Fruit fly (Drosophila melanogaster) whole organism, wandering third instar larva: ENCODE measurements around the gene lwr.

Experiments used
- Abd-B ChIP-seq: fragments of >200 bp; optimal IDR thresholded peaks from 2 replicates; lab custom pipeline; 2017; ENCODE audit warnings: missing biosample characterization, missing genetic modification characterization
- CG32264 ChIP-seq: fragments of 200-800 bp; sonication (Bioruptor generic); optimal IDR thresholded peaks from 2 replicates; lab custom pipeline; 2016; ENCODE audit warnings: missing biosample characterization, missing genetic modification characterization
- CG9705 ChIP-seq: fragments of 200-800 bp; sonication (Bioruptor generic); optimal IDR thresholded peaks from 2 replicates; lab custom pipeline; 2018; ENCODE audit warnings: missing biosample characterization, mild to moderate bottlenecking, missing genetic modification characterization
- CrebA ChIP-seq: fragments of 200-800 bp; sonication (Bioruptor generic); optimal IDR thresholded peaks from 2 replicates; lab custom pipeline; 2016; ENCODE audit warnings: missing biosample characterization, mild to moderate bottlenecking, missing genetic modification characterization, borderline replicate concordance
- Dfd ChIP-seq: fragments of >200 bp; optimal IDR thresholded peaks from 2 replicates; lab custom pipeline; 2017; ENCODE audit warnings: missing biosample characterization, missing genetic modification characterization
- Dif ChIP-seq: fragments of 200-275, 200-300 bp; sonication (Bioruptor generic); optimal IDR thresholded peaks from 2 replicates; lab custom pipeline; 2018; ENCODE audit warnings: missing biosample characterization, missing genetic modification characterization; ENCODE audit not compliant: partially characterized antibody
- GATAd ChIP-seq: sonication (Bioruptor generic); optimal IDR thresholded peaks from 2 replicates; lab custom pipeline; 2016; ENCODE audit warnings: missing biosample characterization, missing genetic modification characterization
- HLH106 ChIP-seq: fragments of 200-800 bp; optimal IDR thresholded peaks from 3 replicates; lab custom pipeline; 2019; ENCODE audit warnings: missing biosample characterization, mild to moderate bottlenecking, missing genetic modification characterization, moderate library complexity
- Hnf4 ChIP-seq: fragments of 200-800 bp; sonication (Bioruptor generic); optimal IDR thresholded peaks from 2 replicates; lab custom pipeline; 2016; ENCODE audit warnings: missing biosample characterization, mild to moderate bottlenecking, missing genetic modification characterization
- Hr78 ChIP-seq: fragments of >200 bp; optimal IDR thresholded peaks from 2 replicates; lab custom pipeline; 2017; ENCODE audit warnings: missing biosample characterization, missing genetic modification characterization
- Hr83 ChIP-seq: fragments of 200-300 bp; sonication (Bioruptor generic); optimal IDR thresholded peaks from 2 replicates; lab custom pipeline; 2016; ENCODE audit warnings: missing biosample characterization, mild to moderate bottlenecking, missing genetic modification characterization, moderate library complexity; ENCODE audit not compliant: poor library complexity, severe bottlenecking
- Jra ChIP-seq: sonication (Bioruptor generic); optimal IDR thresholded peaks from 2 replicates; lab custom pipeline; 2016; ENCODE audit warnings: missing biosample characterization, missing genetic modification characterization
- Mio ChIP-seq: sonication (Bioruptor generic); optimal IDR thresholded peaks from 2 replicates; lab custom pipeline; 2016; ENCODE audit warnings: missing biosample characterization, missing genetic modification characterization
- Myc ChIP-seq: fragments of >200 bp; optimal IDR thresholded peaks from 2 replicates; lab custom pipeline; 2017
- N ChIP-seq: fragments of >200 bp; optimal IDR thresholded peaks from 2 replicates; lab custom pipeline; 2018; ENCODE audit warnings: missing biosample characterization, missing external identifiers, missing genetic modification characterization
- OdsH ChIP-seq: fragments of 200-800 bp; sonication (Bioruptor generic); optimal IDR thresholded peaks from 2 replicates; lab custom pipeline; 2016; ENCODE audit warnings: missing biosample characterization, mild to moderate bottlenecking, missing genetic modification characterization
- Rel ChIP-seq, 2 experiments: fragments of 200-800 bp; sonication (Bioruptor generic) in 1 of 2; optimal IDR thresholded peaks; 2 replicates in 1 of 2; 3 replicates in 1 of 2; lab custom pipeline; 2016 to 2019; ENCODE audit warnings: mild to moderate bottlenecking in 2 of 2, missing biosample characterization in 2 of 2, missing genetic modification characterization in 2 of 2, moderate library complexity in 1 of 2
- Sp1 ChIP-seq: fragments of 200-800 bp; sonication (Bioruptor generic); optimal IDR thresholded peaks from 3 replicates; lab custom pipeline; 2019; ENCODE audit warnings: missing biosample characterization, mild to moderate bottlenecking, missing genetic modification characterization, moderate library complexity
- Vsx2 ChIP-seq: fragments of 200-300, 225-300 bp; sonication (Bioruptor generic); optimal IDR thresholded peaks from 2 replicates; lab custom pipeline; 2018; ENCODE audit warnings: missing biosample characterization, missing genetic modification characterization; ENCODE audit not compliant: partially characterized antibody
- br ChIP-seq: fragments of 200-800 bp; sonication (Bioruptor generic); optimal IDR thresholded peaks from 2 replicates; lab custom pipeline; 2016; ENCODE audit warnings: missing biosample characterization, missing genetic modification characterization
- brk ChIP-seq: fragments of 200-800 bp; sonication (Bioruptor generic); optimal IDR thresholded peaks from 2 replicates; lab custom pipeline; 2016; ENCODE audit warnings: missing biosample characterization, mild to moderate bottlenecking, missing genetic modification characterization
- dl ChIP-seq, 2 experiments: fragments of 175-275, 200-275 bp in 1 of 2; fragments of 200-275 bp in 1 of 2; sonication (Bioruptor generic); optimal IDR thresholded peaks; lab custom pipeline; 2018; ENCODE audit warnings: mild to moderate bottlenecking in 2 of 2, missing biosample characterization in 2 of 2, missing genetic modification characterization in 2 of 2, moderate library complexity in 2 of 2; ENCODE audit not compliant: partially characterized antibody in 2 of 2, insufficient read depth in 1 of 2
- dmrt93B ChIP-seq: fragments of 200-800 bp; sonication (Bioruptor generic); optimal IDR thresholded peaks from 2 replicates; lab custom pipeline; 2018; ENCODE audit warnings: missing biosample characterization, mild to moderate bottlenecking, missing genetic modification characterization
- dsf ChIP-seq: sonication (Bioruptor generic); optimal IDR thresholded peaks from 2 replicates; lab custom pipeline; 2016; ENCODE audit warnings: missing biosample characterization, missing genetic modification characterization, borderline replicate concordance
- ey ChIP-seq: fragments of 200-800 bp; sonication (Bioruptor generic); optimal IDR thresholded peaks from 2 replicates; lab custom pipeline; 2016; ENCODE audit warnings: missing biosample characterization, missing genetic modification characterization
- foxo ChIP-seq, 2 experiments: fragments of 200-800 bp; sonication (Bioruptor generic); optimal IDR thresholded peaks; 2 replicates in 1 of 2; 3 replicates in 1 of 2; lab custom pipeline; 2016 to 2017; ENCODE audit warnings: missing biosample characterization in 2 of 2, missing genetic modification characterization in 2 of 2
- fru ChIP-seq: fragments of 200-800 bp; sonication (Bioruptor generic); optimal IDR thresholded peaks from 3 replicates; lab custom pipeline; 2016; ENCODE audit warnings: missing biosample characterization, mild to moderate bottlenecking, missing genetic modification characterization
- h ChIP-seq: fragments of 200-800 bp; sonication (Bioruptor generic); optimal IDR thresholded peaks from 3 replicates; lab custom pipeline; 2016; ENCODE audit warnings: missing biosample characterization, mild to moderate bottlenecking, missing genetic modification characterization
- jim ChIP-seq: fragments of 175-275, 200-325 bp; sonication (Bioruptor generic); optimal IDR thresholded peaks from 2 replicates; lab custom pipeline; 2016; ENCODE audit warnings: missing biosample characterization, mild to moderate bottlenecking, missing genetic modification characterization
- lola ChIP-seq: fragments of >200 bp; optimal IDR thresholded peaks from 2 replicates; lab custom pipeline; 2017; ENCODE audit warnings: missing biosample characterization, missing genetic modification characterization
- pan ChIP-seq: fragments of >200 bp; optimal IDR thresholded peaks from 2 replicates; lab custom pipeline; 2017
- psq ChIP-seq: fragments of 200-800 bp; sonication (Bioruptor generic); optimal IDR thresholded peaks from 3 replicates; lab custom pipeline; 2017; ENCODE audit warnings: missing biosample characterization, mild to moderate bottlenecking, missing genetic modification characterization, moderate library complexity
- rgr ChIP-seq: fragments of 200-800 bp; sonication (Bioruptor generic); optimal IDR thresholded peaks from 3 replicates; lab custom pipeline; 2016; ENCODE audit warnings: missing biosample characterization, mild to moderate bottlenecking, missing genetic modification characterization
- sage ChIP-seq: fragments of 200-800 bp; sonication (Bioruptor generic); optimal IDR thresholded peaks from 2 replicates; lab custom pipeline; 2016; ENCODE audit warnings: missing biosample characterization, mild to moderate bottlenecking, missing genetic modification characterization
- sv ChIP-seq: fragments of 200-800 bp; sonication (Bioruptor generic); optimal IDR thresholded peaks from 3 replicates; lab custom pipeline; 2016; ENCODE audit warnings: missing biosample characterization, missing genetic modification characterization
- tai ChIP-seq: sonication (Bioruptor generic); optimal IDR thresholded peaks from 2 replicates; lab custom pipeline; 2016; ENCODE audit warnings: missing biosample characterization, missing genetic modification characterization
- usp ChIP-seq: fragments of >200 bp; optimal IDR thresholded peaks from 2 replicates; lab custom pipeline; 2017; ENCODE audit warnings: missing biosample characterization, missing genetic modification characterization
- woc ChIP-seq: sonication (Bioruptor generic); optimal IDR thresholded peaks from 2 replicates; lab custom pipeline; 2016; ENCODE audit warnings: missing biosample characterization, mild to moderate bottlenecking, missing genetic modification characterization

The lwr gene

dm6 chr2L:533734-534133 is 8.6 kb downstream of the lwr start:
- no peak for TF ChIP-seq sage (GFP tag; lab: Kevin White, UChicago)
- TF ChIP-seq foxo (GFP tag; optimal IDR thresholded peaks at IDR 0.05; lab: Kevin White, UChicago): no peak
- TF ChIP-seq woc (GFP tag; lab: Kevin White, UChicago): no peak
- TF ChIP-seq psq: peak; percentile 16
- TF ChIP-seq dsf (GFP tag; lab: Kevin White, UChicago): no peak
- TF ChIP-seq OdsH (GFP tag; lab: Kevin White, UChicago): no peak
- no peak for TF ChIP-seq Hnf4
- TF ChIP-seq brk: no peak
- no peak for TF ChIP-seq GATAd (GFP tag; lab: Kevin White, UChicago)
- no peak for TF ChIP-seq sv (GFP tag; lab: Kevin White, UChicago)
- no peak for TF ChIP-seq h (GFP tag; lab: Kevin White, UChicago)
- TF ChIP-seq rgr (GFP tag; lab: Kevin White, UChicago): no peak
- TF ChIP-seq Rel (GFP tag; optimal IDR thresholded peaks at IDR 0.05; lab: Kevin White, UChicago): no peak
- peak; percentile 74 for TF ChIP-seq Rel (tag; optimal IDR thresholded peaks at IDR 0.05; lab: Kevin White, UChicago)
- TF ChIP-seq lola (GFP tag; lab: Kevin White, UChicago): no peak
- no peak for TF ChIP-seq fru
- TF ChIP-seq Sp1 (GFP tag; lab: Kevin White, UChicago): no peak

- peak; percentile 65 for TF ChIP-seq CG9705
- no peak for TF ChIP-seq usp
- peak; percentile 89 for TF ChIP-seq HLH106
- no peak for TF ChIP-seq Vsx2 (GFP tag; lab: Kevin White, UChicago)
- TF ChIP-seq tai: no peak
- no peak for TF ChIP-seq Myc (lab: Kevin White, UChicago)
- no peak for TF ChIP-seq Dfd (GFP tag; lab: Kevin White, UChicago)
- TF ChIP-seq Hr83 (GFP tag; lab: Kevin White, UChicago): peak; percentile 52
- TF ChIP-seq dmrt93B (GFP tag; lab: Kevin White, UChicago): peak; percentile 84
- TF ChIP-seq jim (GFP tag; lab: Kevin White, UChicago): no peak
- TF ChIP-seq Jra: no peak
- TF ChIP-seq sage (GFP tag; lab: Kevin White, UChicago): peak; percentile 81
- TF ChIP-seq Hnf4: peak; percentile 94
- TF ChIP-seq dl (GFP tag; optimal IDR thresholded peaks at IDR 0.05; lab: Kevin White, UChicago; ENCODE audit: insufficient read depth in 1 of 2, partially characterized antibody in 2 of 2): no peak
- TF ChIP-seq h (GFP tag; lab: Kevin White, UChicago): peak; percentile 92
- no peak for TF ChIP-seq CrebA (GFP tag; lab: Kevin White, UChicago)
- no peak for TF ChIP-seq Abd-B (GFP tag; lab: Kevin White, UChicago)
- TF ChIP-seq GATAd (GFP tag; lab: Kevin White, UChicago): no peak
- peak; percentile 96 for TF ChIP-seq fru
- peak; percentile 95 for TF ChIP-seq Sp1 (GFP tag; lab: Kevin White, UChicago)
- TF ChIP-seq Mio (GFP tag; lab: Kevin White, UChicago): peak; percentile 68
- no peak for TF ChIP-seq lola (GFP tag; lab: Kevin White, UChicago)
- peak; percentile 73 for TF ChIP-seq dsf (GFP tag; lab: Kevin White, UChicago)
- no peak for TF ChIP-seq Rel (GFP tag; optimal IDR thresholded peaks at IDR 0.05; lab: Kevin White, UChicago)
- peak; percentile 53 for TF ChIP-seq Rel (tag; optimal IDR thresholded peaks at IDR 0.05; lab: Kevin White, UChicago)
- TF ChIP-seq ey (GFP tag; lab: Kevin White, UChicago): peak; percentile 92
- no peak for TF ChIP-seq Dif (GFP tag; lab: Kevin White, UChicago)
- TF ChIP-seq OdsH (GFP tag; lab: Kevin White, UChicago): peak; percentile 96
- peak; percentile 92 for TF ChIP-seq woc (GFP tag; lab: Kevin White, UChicago)
- TF ChIP-seq rgr (GFP tag; lab: Kevin White, UChicago): peak; percentile 91
- TF ChIP-seq brk: no peak
- peak; percentile 92 for TF ChIP-seq psq
- TF ChIP-seq foxo (GFP tag; optimal IDR thresholded peaks at IDR 0.05; lab: Kevin White, UChicago): peak; percentile 40 to 96
- TF ChIP-seq CG32264 (GFP tag; lab: Kevin White, UChicago): peak; percentile 68
- TF ChIP-seq N: no peak
- peak; percentile 97 for TF ChIP-seq br
- TF ChIP-seq pan (lab: Kevin White, UChicago): no peak
- no peak for TF ChIP-seq Hr78 (GFP tag; lab: Kevin White, UChicago)
- TF ChIP-seq sv (GFP tag; lab: Kevin White, UChicago): no peak
These were observed 12.1 kb downstream of the lwr start for dm6 chr2L:530245-530644.
